Fruit fly (Drosophila melanogaster) whole organism, embryonic: Measurements from ENCODE around the gene CG11858.

Experiments
- CG10209 ChIP-seq: fragments of 200-800 bp; sonication (Bioruptor generic); optimal IDR thresholded peaks from 3 replicates; lab custom pipeline; 2017; ENCODE audit warnings: missing biosample characterization, mild to moderate bottlenecking, missing genetic modification characterization, missing genetic modification reagents
- CG11696 ChIP-seq: fragments of 200-800 bp; sonication (Bioruptor generic); IDR thresholded peaks from 2 replicates; pipeline ENCODE4 v1.3.6; 2022; ENCODE audit warnings: missing biosample characterization, missing genetic modification characterization
- CG12219 ChIP-seq: fragments of 200-800 bp; sonication (Bioruptor generic); optimal IDR thresholded peaks from 3 replicates; lab custom pipeline; 2018; ENCODE audit warnings: missing biosample characterization, mild to moderate bottlenecking, missing genetic modification characterization
- CG1233 ChIP-seq: fragments of 200-800 bp; sonication (Bioruptor generic); optimal IDR thresholded peaks from 4 replicates; lab custom pipeline; 2018; ENCODE audit warnings: missing biosample characterization, mild to moderate bottlenecking, missing genetic modification characterization
- CG12769 ChIP-seq: fragments of 200-800 bp; sonication (Bioruptor generic); optimal IDR thresholded peaks from 2 replicates; lab custom pipeline; 2019; ENCODE audit warnings: missing biosample characterization, mild to moderate bottlenecking, missing genetic modification characterization, moderate library complexity
- CG13624 ChIP-seq: fragments of 200-800 bp; sonication (Bioruptor generic); optimal IDR thresholded peaks from 2 replicates; lab custom pipeline; 2016; ENCODE audit warnings: missing biosample characterization, missing genetic modification characterization
- CG1647 ChIP-seq: fragments of 200-800 bp; sonication (Bioruptor generic); optimal IDR thresholded peaks from 3 replicates; lab custom pipeline; 2016; ENCODE audit warnings: missing biosample characterization, missing genetic modification characterization
- CG17328 ChIP-seq: fragments of 200-800 bp; sonication (Bioruptor generic); IDR thresholded peaks from 2 replicates; pipeline ENCODE4 v1.3.6; 2022; ENCODE audit warnings: missing biosample characterization, missing genetic modification characterization
- CG18011 ChIP-seq: fragments of 200-800 bp; sonication (Bioruptor generic); optimal IDR thresholded peaks from 2 replicates; lab custom pipeline; 2017; ENCODE audit warnings: missing biosample characterization, missing genetic modification characterization, mild to moderate bottlenecking, moderate library complexity, missing genotype
- CG18599 ChIP-seq: fragments of 200-800 bp; sonication (Bioruptor generic); optimal IDR thresholded peaks from 3 replicates; lab custom pipeline; 2017; ENCODE audit warnings: missing biosample characterization, missing genetic modification characterization, mild to moderate bottlenecking, moderate library complexity, missing genetic modification reagents
- CG2678 ChIP-seq: fragments of 200-800 bp; sonication (Bioruptor generic); optimal IDR thresholded peaks from 3 replicates; lab custom pipeline; 2019; ENCODE audit warnings: missing biosample characterization, mild to moderate bottlenecking, missing genetic modification characterization, moderate library complexity
- CG32767 ChIP-seq: fragments of 200-800 bp; sonication (Bioruptor generic); IDR thresholded peaks from 2 replicates; pipeline ENCODE4 v1.3.6; 2022; ENCODE audit warnings: missing biosample characterization, missing genetic modification characterization
- CG3407 ChIP-seq: fragments of 200-800 bp; sonication (Bioruptor generic); optimal IDR thresholded peaks from 2 replicates; lab custom pipeline; 2018; ENCODE audit warnings: missing biosample characterization, mild to moderate bottlenecking, missing genetic modification characterization
- CG34224 ChIP-seq: fragments of 200-800 bp; sonication (Bioruptor generic); IDR thresholded peaks from 3 replicates; pipeline ENCODE4 v1.3.6; 2022; ENCODE audit warnings: missing biosample characterization, missing genetic modification characterization; ENCODE audit not compliant: partially characterized antibody
- CG34422 ChIP-seq: fragments of 200-800 bp; sonication (Bioruptor generic); IDR thresholded peaks from 3 replicates; pipeline ENCODE4 v1.3.6; 2022; ENCODE audit warnings: missing biosample characterization, missing genetic modification characterization
- CG3995 ChIP-seq: fragments of 200-800 bp; sonication (Bioruptor generic); optimal IDR thresholded peaks from 3 replicates; lab custom pipeline; 2016; ENCODE audit warnings: missing biosample characterization, missing genetic modification characterization
- CG9609 ChIP-seq: fragments of 200-800 bp; sonication (Bioruptor generic); optimal IDR thresholded peaks from 3 replicates; lab custom pipeline; 2016; ENCODE audit warnings: missing biosample characterization, missing genetic modification characterization
- Dbx ChIP-seq: fragments of 200-800 bp; sonication (Bioruptor generic); IDR thresholded peaks from 3 replicates; pipeline ENCODE4 v1.3.6; 2022; ENCODE audit warnings: missing biosample characterization, missing genetic modification characterization
- Dip3 ChIP-seq: fragments of 200-800 bp; sonication (Bioruptor generic); optimal IDR thresholded peaks from 3 replicates; lab custom pipeline; 2016; ENCODE audit warnings: missing biosample characterization, missing genetic modification characterization
- Drgx ChIP-seq: fragments of 200-800 bp; sonication (Bioruptor generic); IDR thresholded peaks from 2 replicates; pipeline ENCODE4 v1.3.6; 2022; ENCODE audit warnings: missing biosample characterization, missing genetic modification characterization
- GATAe ChIP-seq: fragments of 200-800 bp; sonication (Bioruptor generic); conservative IDR thresholded peaks from 2 replicates; pipeline ENCODE4 v1.3.6; 2022; ENCODE audit warnings: missing biosample characterization, missing genetic modification characterization
- Hand ChIP-seq: fragments of 200-800 bp; sonication (Bioruptor generic); optimal IDR thresholded peaks from 2 replicates; lab custom pipeline; 2017; ENCODE audit warnings: mild to moderate bottlenecking, missing biosample characterization, missing genetic modification reagents, missing genetic modification characterization
- HmgD ChIP-seq: fragments of 200-800 bp; sonication (Bioruptor generic); optimal IDR thresholded peaks from 3 replicates; lab custom pipeline; 2016; ENCODE audit warnings: missing biosample characterization, missing genetic modification characterization
- Hmr ChIP-seq: fragments of 200-800 bp; sonication (Bioruptor generic); optimal IDR thresholded peaks from 3 replicates; lab custom pipeline; 2017; ENCODE audit warnings: mild to moderate bottlenecking, missing biosample characterization, missing genetic modification reagents, missing genetic modification characterization
- MESR4 ChIP-seq: fragments of 200-800 bp; sonication (Bioruptor generic); optimal IDR thresholded peaks from 2 replicates; lab custom pipeline; 2018; ENCODE audit warnings: missing biosample characterization, mild to moderate bottlenecking, missing genetic modification characterization, moderate library complexity
- Pdp1 ChIP-seq, 2 experiments: fragments of 200-800 bp; sonication (Bioruptor generic); optimal IDR thresholded peaks; 3 replicates each; lab custom pipeline; 2016; ENCODE audit warnings: missing biosample characterization in 2 of 2, missing genetic modification characterization in 2 of 2, mild to moderate bottlenecking in 1 of 2, moderate library complexity in 1 of 2
- Rfx ChIP-seq: fragments of 200-800 bp; sonication (Bioruptor generic); IDR thresholded peaks from 2 replicates; pipeline ENCODE4 v1.3.6; 2022; ENCODE audit warnings: missing biosample characterization, missing genetic modification characterization
- Vsx1 ChIP-seq: fragments of 200-800 bp; sonication (Bioruptor generic); optimal IDR thresholded peaks from 2 replicates; lab custom pipeline; 2017; ENCODE audit warnings: missing biosample characterization, mild to moderate bottlenecking, missing genetic modification characterization, missing genetic modification reagents
- bsh ChIP-seq, 2 experiments: fragments of 200-800 bp; sonication (Bioruptor generic); optimal IDR thresholded peaks; 2 replicates each; lab custom pipeline; 2017 to 2018; ENCODE audit warnings: mild to moderate bottlenecking in 2 of 2, missing biosample characterization in 2 of 2, missing genetic modification characterization in 2 of 2, moderate library complexity in 1 of 2
- caup ChIP-seq: fragments of 200-800 bp; sonication (Bioruptor generic); optimal IDR thresholded peaks from 3 replicates; lab custom pipeline; 2017; ENCODE audit warnings: missing biosample characterization, mild to moderate bottlenecking, missing genetic modification characterization, moderate library complexity; ENCODE audit not compliant: severe bottlenecking
- ci ChIP-seq: fragments of 200-800 bp; sonication (Bioruptor generic); IDR thresholded peaks from 3 replicates; pipeline ENCODE4 v1.3.6; 2022; ENCODE audit warnings: missing biosample characterization, missing genetic modification characterization
- dm ChIP-seq: fragments of 200-800 bp; sonication (Bioruptor generic); optimal IDR thresholded peaks from 3 replicates; lab custom pipeline; 2016; ENCODE audit warnings: missing biosample characterization, missing genetic modification characterization
- dmrt11E ChIP-seq: fragments of 200-800 bp; sonication (Bioruptor generic); optimal IDR thresholded peaks from 3 replicates; lab custom pipeline; 2018; ENCODE audit warnings: missing biosample characterization, mild to moderate bottlenecking, missing genetic modification characterization, moderate library complexity
- dysf ChIP-seq: fragments of 200-800 bp; sonication (Bioruptor generic); IDR thresholded peaks from 3 replicates; pipeline ENCODE4 v1.3.6; 2022; ENCODE audit warnings: missing biosample characterization, missing genetic modification characterization
- exex ChIP-seq: fragments of 200-800 bp; sonication (Bioruptor generic); optimal IDR thresholded peaks from 4 replicates; lab custom pipeline; 2018; ENCODE audit warnings: missing biosample characterization, mild to moderate bottlenecking, missing genetic modification characterization, moderate library complexity
- grn ChIP-seq: fragments of 200-800 bp; sonication (Bioruptor generic); optimal IDR thresholded peaks from 3 replicates; lab custom pipeline; 2017; ENCODE audit warnings: missing biosample characterization, missing genetic modification characterization
- ind ChIP-seq: fragments of 200-800 bp; sonication (Bioruptor generic); optimal IDR thresholded peaks from 3 replicates; lab custom pipeline; 2016; ENCODE audit warnings: missing biosample characterization, missing genetic modification characterization
- lbe ChIP-seq: fragments of 200-800 bp; sonication (Bioruptor generic); optimal IDR thresholded peaks from 2 replicates; lab custom pipeline; 2016; ENCODE audit warnings: missing biosample characterization, mild to moderate bottlenecking, missing genetic modification characterization
- mirr ChIP-seq: fragments of 200-800 bp; sonication (Bioruptor generic); optimal IDR thresholded peaks from 3 replicates; lab custom pipeline; 2018; ENCODE audit warnings: missing biosample characterization, mild to moderate bottlenecking, missing genetic modification characterization
- pnt ChIP-seq: fragments of 200-800 bp; sonication (Bioruptor generic); optimal IDR thresholded peaks from 3 replicates; lab custom pipeline; 2016; ENCODE audit warnings: missing biosample characterization, missing genetic modification characterization
- sc ChIP-seq, 3 experiments: fragments of >200 bp in 2 of 3; fragments of 200-800 bp in 1 of 3; sonication (Bioruptor generic) in 1 of 3; optimal IDR thresholded peaks; 2 replicates in 2 of 3; 3 replicates in 1 of 3; lab custom pipeline; 2017; ENCODE audit warnings: mild to moderate bottlenecking in 1 of 3, missing biosample characterization in 1 of 3, missing genetic modification characterization in 1 of 3, missing genetic modification reagents in 1 of 3
- sd ChIP-seq: fragments of 200-800 bp; sonication (Bioruptor generic); optimal IDR thresholded peaks from 3 replicates; lab custom pipeline; 2018; ENCODE audit warnings: missing biosample characterization, mild to moderate bottlenecking, missing genetic modification characterization, moderate library complexity
- shn ChIP-seq: fragments of 200-800 bp; sonication (Bioruptor generic); optimal IDR thresholded peaks from 3 replicates; lab custom pipeline; 2016; ENCODE audit warnings: missing biosample characterization, missing genetic modification characterization
- sug ChIP-seq: fragments of 200-800 bp; optimal IDR thresholded peaks from 2 replicates; lab custom pipeline; 2019; ENCODE audit warnings: missing biosample characterization, mild to moderate bottlenecking, missing genetic modification characterization, moderate library complexity
- tap ChIP-seq: fragments of 200-800 bp; optimal IDR thresholded peaks from 3 replicates; lab custom pipeline; 2019; ENCODE audit warnings: missing biosample characterization, mild to moderate bottlenecking, missing genetic modification characterization, moderate library complexity
- unpg ChIP-seq: fragments of 200-800 bp; sonication (Bioruptor generic); optimal IDR thresholded peaks from 3 replicates; lab custom pipeline; 2018; ENCODE audit warnings: missing biosample characterization, mild to moderate bottlenecking, missing genetic modification characterization, moderate library complexity
- wek ChIP-seq: fragments of 200-800 bp; sonication (Bioruptor generic); optimal IDR thresholded peaks from 3 replicates; lab custom pipeline; 2018; ENCODE audit warnings: missing biosample characterization, mild to moderate bottlenecking, missing genetic modification characterization, moderate library complexity

The CG11858 gene

dm6 chr3R:25292864-25293284 lies 30.3 kb downstream of the CG11858 start, which contains the start of gene CG31098 (continued):
- TF ChIP-seq CG34224 (GFP tag; lab: Robert Waterston, UW) (peak; percentile 49; the same call in 1 of the 3 replicates), caup (peak; percentile 39), CG2678 (peak; percentile 54), Vsx1 (GFP tag; lab: Kevin White, UChicago) (peak; percentile 35), sd (tag; lab: Kevin White, UChicago) (peak; percentile 95), pnt (GFP tag; lab: Kevin White, UChicago) (no peak), exex (tag; lab: Kevin White, UChicago) (peak; percentile 49), dmrt11E (tag; lab: Kevin White, UChicago) (no peak), CG32767 (peak; percentile 78), CG3995 (peak; percentile 72), mirr (GFP tag; lab: Kevin White, UChicago) (peak; percentile 76), Pdp1 (GFP tag; optimal IDR thresholded peaks at IDR 0.05; lab: Kevin White, UChicago) (peak in 1 of 2 experiments; percentile 39), Hand (GFP tag; lab: Kevin White, UChicago) (peak; percentile 14), Dip3 (no peak), tap (tag; lab: Kevin White, UChicago) (peak; percentile 22), CG13624 (GFP tag; lab: Kevin White, UChicago) (no peak), CG18599 (peak; percentile 48), unpg (GFP tag; lab: Kevin White, UChicago) (peak; percentile 51), ci (peak; percentile 22; the same call in 1 of the 3 replicates), wek (peak; percentile 40), MESR4 (peak; percentile 5), shn (no peak), Rfx (GFP tag; lab: Robert Waterston, UW) (peak; percentile 7; the same call in 1 of the 2 replicates), CG12219 (GFP tag; lab: Kevin White, UChicago) (peak; percentile 2), sug (tag; lab: Kevin White, UChicago) (peak; percentile 90), lbe (GFP tag; lab: Kevin White, UChicago) (no peak)

- TF ChIP-seq Hmr (GFP tag; lab: Kevin White, UChicago) (no peak), sc (optimal IDR thresholded peaks at IDR 0.05; lab: Kevin White, UChicago) (no peak), sc (GFP tag; optimal IDR thresholded peaks at IDR 0.05; lab: Kevin White, UChicago) (no peak), HmgD (GFP tag; lab: Kevin White, UChicago) (no peak), dysf (GFP tag; lab: Robert Waterston, UW) (0 out of 3 replicates have a peak, but pooled peaks have one; percentile 21), CG1233 (GFP tag; lab: Kevin White, UChicago) (no peak), Dbx (GFP tag; lab: Robert Waterston, UW) (0 out of 3 replicates have a peak, but pooled peaks have one; percentile 37), CG10209 (GFP tag; lab: Kevin White, UChicago) (no peak), Rfx (GFP tag; lab: Robert Waterston, UW) (0 out of 2 replicates have a peak, but pooled peaks have one; percentile 12), CG1647 (GFP tag; lab: Kevin White, UChicago) (no peak), CG3407 (GFP tag; lab: Kevin White, UChicago) (no peak), CG17328 (no peak), GATAe (GFP tag; lab: Robert Waterston, UW) (0 out of 2 replicates have a peak, but pooled peaks have one; percentile 29), dm (GFP tag; lab: Kevin White, UChicago) (no peak), CG34422 (GFP tag; lab: Robert Waterston, UW) (0 out of 3 replicates have a peak, but pooled peaks have one; percentile 18), CG18011 (GFP tag; lab: Kevin White, UChicago) (no peak), ind (no peak), Drgx (0 out of 2 replicates have a peak, but pooled peaks have one; percentile 12), grn (GFP tag; lab: Kevin White, UChicago) (peak; percentile 74), CG11696 (peak; percentile 53; the same call in 1 of the 2 replicates), bsh (GFP tag; optimal IDR thresholded peaks at IDR 0.05; lab: Kevin White, UChicago) (no peak), mirr (GFP tag; lab: Kevin White, UChicago) (peak; percentile 28), sug (tag; lab: Kevin White, UChicago) (peak; percentile 53), CG12769 (peak; percentile 80), CG9609 (GFP tag; lab: Kevin White, UChicago) (no peak)
Observed at dm6 chr3R:25295320-25296020, 32.9 kb downstream of the CG11858 start, which contains the start of gene CG31102. Gene CG31102, minus strand, starts transcription at chr3R:25295594.
